Fruit fly (Drosophila melanogaster) whole organism, embryonic: Measurements from ENCODE around the gene CG14131.

ENCODE experiments used
- Atf3 ChIP-seq: fragments of 200-800 bp; sonication (Bioruptor generic); optimal IDR thresholded peaks from 3 replicates; lab custom pipeline; 2016; ENCODE audit warnings: missing biosample characterization, missing genetic modification characterization
- Blimp-1 ChIP-seq: fragments of 200-800 bp; sonication (Bioruptor generic); optimal IDR thresholded peaks from 3 replicates; lab custom pipeline; 2018; ENCODE audit warnings: missing biosample characterization, missing genetic modification characterization, mild to moderate bottlenecking, moderate library complexity, missing genetic modification reagents
- C15 ChIP-seq: fragments of 200-800 bp; sonication (Bioruptor generic); IDR thresholded peaks from 3 replicates; pipeline ENCODE4 v1.3.6; 2022; ENCODE audit warnings: missing biosample characterization, missing genetic modification characterization
- CG10462 ChIP-seq: fragments of 200-800 bp; sonication (Bioruptor generic); optimal IDR thresholded peaks from 2 replicates; lab custom pipeline; 2016; ENCODE audit warnings: missing biosample characterization, missing genetic modification characterization
- CG11456 ChIP-seq: fragments of 200-800 bp; sonication (Bioruptor generic); IDR thresholded peaks from 3 replicates; pipeline ENCODE4 v1.3.6; 2022; ENCODE audit warnings: missing biosample characterization, missing genetic modification characterization
- CG11504 ChIP-seq: fragments of 200-800 bp; sonication (Bioruptor generic); optimal IDR thresholded peaks from 3 replicates; lab custom pipeline; 2019; ENCODE audit warnings: missing biosample characterization, mild to moderate bottlenecking, missing genetic modification characterization, moderate library complexity
- CG12104 ChIP-seq: fragments of 200-800 bp; sonication (Bioruptor generic); optimal IDR thresholded peaks from 3 replicates; lab custom pipeline; 2016; ENCODE audit warnings: missing biosample characterization, missing genetic modification characterization
- CG13123 ChIP-seq: fragments of 200-800 bp; sonication (Bioruptor generic); optimal IDR thresholded peaks from 2 replicates; lab custom pipeline; 2016; ENCODE audit warnings: missing biosample characterization, missing genetic modification characterization
- CG13775 ChIP-seq: fragments of 200-800 bp; sonication (Bioruptor generic); optimal IDR thresholded peaks from 3 replicates; lab custom pipeline; 2017; ENCODE audit warnings: missing biosample characterization, mild to moderate bottlenecking, missing genetic modification characterization
- CG15073 ChIP-seq: fragments of 200-800 bp; sonication (Bioruptor generic); optimal IDR thresholded peaks from 2 replicates; lab custom pipeline; 2016; ENCODE audit warnings: missing biosample characterization, missing genetic modification characterization
- CG16779 ChIP-seq: fragments of 200-800 bp; sonication (Bioruptor generic); IDR thresholded peaks from 2 replicates; pipeline ENCODE4 v1.3.6; 2022; ENCODE audit warnings: missing biosample characterization, missing genetic modification characterization
- CG17568 ChIP-seq: fragments of 200-800 bp; sonication (Bioruptor generic); optimal IDR thresholded peaks from 2 replicates; lab custom pipeline; 2018; ENCODE audit warnings: missing biosample characterization, mild to moderate bottlenecking, missing genetic modification characterization, moderate library complexity
- CG18599 ChIP-seq: fragments of 200-800 bp; sonication (Bioruptor generic); optimal IDR thresholded peaks from 3 replicates; lab custom pipeline; 2017; ENCODE audit warnings: missing biosample characterization, missing genetic modification characterization, mild to moderate bottlenecking, moderate library complexity, missing genetic modification reagents
- CG2678 ChIP-seq: fragments of 200-800 bp; sonication (Bioruptor generic); optimal IDR thresholded peaks from 3 replicates; lab custom pipeline; 2019; ENCODE audit warnings: missing biosample characterization, mild to moderate bottlenecking, missing genetic modification characterization, moderate library complexity
- CG31441 ChIP-seq: fragments of 200-800 bp; sonication (Bioruptor generic); IDR thresholded peaks from 2 replicates; pipeline ENCODE4 v1.3.6; 2022; ENCODE audit warnings: missing biosample characterization, missing genetic modification characterization
- CG3847 ChIP-seq: fragments of 200-800 bp; sonication (Bioruptor generic); IDR thresholded peaks from 2 replicates; pipeline ENCODE4 v1.3.6; 2022; ENCODE audit warnings: missing biosample characterization, missing genetic modification characterization
- CG42726 ChIP-seq: fragments of 200-800 bp; sonication (Bioruptor generic); IDR thresholded peaks from 2 replicates; pipeline ENCODE4 v1.3.6; 2022; ENCODE audit warnings: missing biosample characterization, missing genetic modification characterization; ENCODE audit not compliant: partially characterized antibody
- CG4617 ChIP-seq: fragments of 200-800 bp; sonication (Bioruptor generic); optimal IDR thresholded peaks from 3 replicates; lab custom pipeline; 2016; ENCODE audit warnings: missing biosample characterization, missing genetic modification characterization, borderline replicate concordance
- CG7786 ChIP-seq: fragments of 200-800 bp; sonication (Bioruptor generic); optimal IDR thresholded peaks from 2 replicates; lab custom pipeline; 2016; ENCODE audit warnings: missing biosample characterization, missing genetic modification characterization
- CHES-1-like ChIP-seq: fragments of 200-800 bp; sonication (Bioruptor generic); optimal IDR thresholded peaks from 2 replicates; lab custom pipeline; 2016; ENCODE audit warnings: missing biosample characterization, missing genetic modification characterization
- Chrac-16 ChIP-seq: fragments of 200-800 bp; sonication (Bioruptor generic); optimal IDR thresholded peaks from 3 replicates; lab custom pipeline; 2016; ENCODE audit warnings: missing biosample characterization, missing genetic modification characterization
- HLH54F ChIP-seq: fragments of 200-800 bp; sonication (Bioruptor generic); optimal IDR thresholded peaks from 3 replicates; lab custom pipeline; 2016; ENCODE audit warnings: missing biosample characterization, missing genetic modification characterization
- Hey ChIP-seq: fragments of 200-800 bp; sonication (Bioruptor generic); optimal IDR thresholded peaks from 3 replicates; lab custom pipeline; 2018; ENCODE audit warnings: missing biosample characterization, mild to moderate bottlenecking, missing genetic modification characterization
- Hmx ChIP-seq: fragments of 200-800 bp; sonication (Bioruptor generic); optimal IDR thresholded peaks from 2 replicates; lab custom pipeline; 2016; ENCODE audit warnings: missing biosample characterization, missing genetic modification characterization
- Hr39 ChIP-seq: fragments of >200 bp; optimal IDR thresholded peaks from 2 replicates; lab custom pipeline; 2017
- Hsf ChIP-seq: fragments of 200-800 bp; sonication (Bioruptor generic); optimal IDR thresholded peaks from 3 replicates; lab custom pipeline; 2016; ENCODE audit warnings: missing biosample characterization, missing genetic modification characterization
- NK7.1 ChIP-seq: fragments of 200-800 bp; sonication (Bioruptor generic); optimal IDR thresholded peaks from 3 replicates; lab custom pipeline; 2016; ENCODE audit warnings: missing biosample characterization, missing genetic modification characterization
- Stat92E ChIP-seq, 3 experiments: fragments of >200 bp in 2 of 3; fragments of 200-800 bp in 1 of 3; sonication (Bioruptor generic) in 1 of 3; optimal IDR thresholded peaks; 2 replicates each; lab custom pipeline; 2017 to 2019; ENCODE audit warnings: missing biosample characterization in 3 of 3, missing genetic modification characterization in 3 of 3, mild to moderate bottlenecking in 1 of 3, moderate library complexity in 1 of 3
- bcd ChIP-seq: fragments of 200-800 bp; sonication (Bioruptor generic); optimal IDR thresholded peaks from 2 replicates; lab custom pipeline; 2017; ENCODE audit warnings: missing biosample characterization, mild to moderate bottlenecking, missing genetic modification characterization
- br ChIP-seq: fragments of >200 bp; optimal IDR thresholded peaks from 2 replicates; lab custom pipeline; 2017
- cas ChIP-seq: fragments of 200-800 bp; sonication (Bioruptor generic); IDR thresholded peaks from 2 replicates; pipeline ENCODE4 v1.3.6; 2022; ENCODE audit warnings: missing biosample characterization, missing genetic modification characterization
- crol ChIP-seq: fragments of 200-800 bp; sonication (Bioruptor generic); IDR thresholded peaks from 2 replicates; pipeline ENCODE4 v1.3.6; 2022; ENCODE audit warnings: missing biosample characterization, missing genetic modification characterization
- crp ChIP-seq, 2 experiments: fragments of 200-800 bp; sonication (Bioruptor generic); optimal IDR thresholded peaks; 2 replicates in 1 of 2; 3 replicates in 1 of 2; lab custom pipeline; 2017; ENCODE audit warnings: missing biosample characterization in 2 of 2, missing genetic modification characterization in 2 of 2, mild to moderate bottlenecking in 1 of 2, moderate library complexity in 1 of 2
- dm ChIP-seq: fragments of 200-800 bp; sonication (Bioruptor generic); optimal IDR thresholded peaks from 3 replicates; lab custom pipeline; 2016; ENCODE audit warnings: missing biosample characterization, missing genetic modification characterization
- dpn ChIP-seq, 2 experiments: fragments of 200-800 bp; sonication (Bioruptor generic); optimal IDR thresholded peaks; 3 replicates each; lab custom pipeline; 2016; ENCODE audit warnings: missing biosample characterization in 2 of 2, missing genetic modification characterization in 2 of 2
- gcm ChIP-seq: fragments of 200-800 bp; sonication (Bioruptor generic); optimal IDR thresholded peaks from 2 replicates; lab custom pipeline; 2019; ENCODE audit warnings: missing biosample characterization, mild to moderate bottlenecking, missing genetic modification characterization, moderate library complexity
- gro ChIP-seq: fragments of 200-800 bp; sonication (Bioruptor generic); optimal IDR thresholded peaks from 2 replicates; lab custom pipeline; 2016; ENCODE audit warnings: missing biosample characterization, missing genetic modification characterization
- her ChIP-seq: fragments of 200-800 bp; sonication (Bioruptor generic); optimal IDR thresholded peaks from 2 replicates; lab custom pipeline; 2016; ENCODE audit warnings: missing biosample characterization, missing genetic modification characterization
- hth ChIP-seq: fragments of >200 bp; optimal IDR thresholded peaks from 2 replicates; lab custom pipeline; 2017; ENCODE audit warnings: inconsistent platforms
- odd ChIP-seq: fragments of 200-800 bp; sonication (Bioruptor generic); optimal IDR thresholded peaks from 2 replicates; lab custom pipeline; 2017; ENCODE audit warnings: missing biosample characterization, mild to moderate bottlenecking, missing genetic modification characterization
- pzg ChIP-seq: fragments of 200-800 bp; sonication (Bioruptor generic); optimal IDR thresholded peaks from 3 replicates; lab custom pipeline; 2018; ENCODE audit warnings: missing biosample characterization, mild to moderate bottlenecking, missing genetic modification characterization, moderate library complexity
- ranshi ChIP-seq: fragments of 200-800 bp; sonication (Bioruptor generic); IDR thresholded peaks from 2 replicates; pipeline ENCODE4 v1.3.6; 2022; ENCODE audit warnings: missing biosample characterization, missing genetic modification characterization
- row ChIP-seq: fragments of 200-800 bp; sonication (Bioruptor generic); IDR thresholded peaks from 3 replicates; pipeline ENCODE4 v1.3.6; 2022; ENCODE audit warnings: missing biosample characterization, missing genetic modification characterization
- sisA ChIP-seq: fragments of 200-800 bp; sonication (Bioruptor generic); IDR thresholded peaks from 2 replicates; pipeline ENCODE4 v1.3.6; 2022; ENCODE audit warnings: missing biosample characterization, missing genetic modification characterization
- sqz ChIP-seq: fragments of 200-800 bp; sonication (Bioruptor generic); optimal IDR thresholded peaks from 3 replicates; lab custom pipeline; 2018; ENCODE audit warnings: missing biosample characterization, mild to moderate bottlenecking, missing genetic modification characterization
- tin ChIP-seq: fragments of 200-800 bp; sonication (Bioruptor generic); optimal IDR thresholded peaks from 3 replicates; lab custom pipeline; 2016; ENCODE audit warnings: missing biosample characterization, missing genetic modification characterization
- tna ChIP-seq: fragments of 200-800 bp; sonication (Bioruptor generic); IDR thresholded peaks from 2 replicates; pipeline ENCODE4 v1.3.6; 2022; ENCODE audit warnings: missing biosample characterization, missing genetic modification characterization; ENCODE audit not compliant: partially characterized antibody
- unpg ChIP-seq: fragments of 200-800 bp; sonication (Bioruptor generic); optimal IDR thresholded peaks from 3 replicates; lab custom pipeline; 2018; ENCODE audit warnings: missing biosample characterization, mild to moderate bottlenecking, missing genetic modification characterization, moderate library complexity
- wdn ChIP-seq: fragments of 200-800 bp; sonication (Bioruptor generic); IDR thresholded peaks from 2 replicates; pipeline ENCODE4 v1.3.6; 2022; ENCODE audit warnings: missing biosample characterization, missing genetic modification characterization

The CG14131 gene

DNA sequence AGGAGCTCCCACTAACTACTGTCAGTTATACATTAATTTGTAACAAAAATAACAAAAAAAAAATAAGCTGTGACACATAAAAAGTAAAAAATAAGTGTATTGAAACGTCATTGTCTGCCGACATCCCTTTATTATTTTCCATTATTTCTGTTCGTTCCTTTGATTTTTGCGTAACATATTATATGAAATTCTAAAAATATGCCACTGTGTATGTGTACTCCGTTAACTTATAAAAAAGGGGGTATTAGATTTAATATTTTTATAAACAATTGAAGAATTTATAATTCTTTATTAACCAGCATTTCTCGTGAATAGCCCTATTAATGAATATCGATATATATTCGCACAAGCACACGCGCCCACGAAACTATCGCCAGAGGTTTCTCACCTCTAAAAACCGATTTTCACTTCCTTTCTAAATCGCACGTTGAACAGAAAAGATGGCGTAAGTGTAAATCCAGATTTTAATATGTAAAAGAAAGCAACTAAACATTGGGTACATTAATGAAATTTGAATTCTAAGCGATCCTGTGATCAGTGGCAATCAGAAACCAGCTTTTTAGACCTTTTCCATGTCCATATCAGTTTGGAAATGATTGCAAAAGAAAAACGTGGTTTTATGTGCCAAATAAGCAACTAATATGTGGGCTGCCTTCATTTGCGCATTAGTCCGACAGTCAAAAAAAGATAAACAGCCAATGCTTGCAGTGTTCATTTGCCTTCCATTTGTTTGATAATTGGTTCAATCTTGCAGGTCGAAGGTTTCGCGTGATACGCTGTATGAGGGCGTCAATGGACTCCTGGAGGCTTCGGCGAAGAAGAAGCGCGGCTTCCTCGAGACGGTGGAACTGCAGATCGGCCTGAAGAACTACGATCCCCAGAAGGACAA, 45.8 kb downstream of the CG14131 start, which contains the start of gene RpL10Ab (continued):
- TF ChIP-seq CG15073 (GFP tag; lab: Kevin White, UChicago) (no peak), CG13123 (no peak), CG17568 (GFP tag; lab: Kevin White, UChicago) (peak; percentile 56), Stat92E (GFP tag; optimal IDR thresholded peaks at IDR 0.05; lab: Kevin White, UChicago) (no peak), wdn (GFP tag; lab: Robert Waterston, UW) (peak; percentile 69), Atf3 (peak; percentile 14), br (lab: Kevin White, UChicago) (no peak), CG3847 (GFP tag; lab: Robert Waterston, UW) (peak; percentile 45), Hsf (peak; percentile 46), CG18599 (GFP tag; lab: Kevin White, UChicago) (peak; percentile 68), sqz (peak; percentile 28), bcd (GFP tag; lab: Kevin White, UChicago) (peak; percentile 69), dpn (GFP tag; optimal IDR thresholded peaks at IDR 0.05; lab: Kevin White, UChicago) (peak; percentile 19 to 43), Hmx (GFP tag; lab: Kevin White, UChicago) (no peak), CHES-1-like (GFP tag; lab: Kevin White, UChicago) (peak; percentile 2), CG12104 (GFP tag; lab: Kevin White, UChicago) (peak; percentile 65), Hr39 (lab: Kevin White, UChicago) (no peak), Blimp-1 (GFP tag; lab: Kevin White, UChicago) (peak; percentile 65), CG4617 (GFP tag; lab: Kevin White, UChicago) (no peak), CG10462 (GFP tag; lab: Kevin White, UChicago) (no peak), CG16779 (GFP tag; lab: Robert Waterston, UW) (no peak), ranshi (GFP tag; lab: Robert Waterston, UW) (peak; percentile 74; the same call in 1 of the 2 replicates), tin (GFP tag; lab: Kevin White, UChicago) (peak; percentile 26), cas (GFP tag; lab: Robert Waterston, UW) (peak; percentile 56; the same call in 1 of the 2 replicates), crp (GFP tag; optimal IDR thresholded peaks at IDR 0.05; lab: Kevin White, UChicago) (peak in 1 of 2 experiments; percentile 1), CG42726 (peak; percentile 95), crol (GFP tag; lab: Robert Waterston, UW) (no peak), CG13775 (GFP tag; lab: Kevin White, UChicago) (peak; percentile 79), CG11504 (tag; lab: Kevin White, UChicago) (peak; percentile 83), CG31441 (GFP tag; lab: Robert Waterston, UW) (peak; percentile 80), HLH54F (GFP tag; lab: Kevin White, UChicago) (peak; percentile 32), gcm (GFP tag; lab: Kevin White, UChicago) (peak; percentile 23), tna (GFP tag; lab: Robert Waterston, UW) (peak; percentile 72), dm (GFP tag; lab: Kevin White, UChicago) (peak; percentile 90), CG2678 (peak; percentile 50), Chrac-16 (GFP tag; lab: Kevin White, UChicago) (peak; percentile 3), odd (GFP tag; lab: Kevin White, UChicago) (peak; percentile 37), unpg (peak; percentile 53), sisA (GFP tag; lab: Robert Waterston, UW) (peak; percentile 72), C15 (GFP tag; lab: Robert Waterston, UW) (0 out of 3 replicates have a peak, but pooled peaks have one; percentile 57), her (GFP tag; lab: Kevin White, UChicago) (peak; percentile 54), CG11456 (peak; percentile 89), gro (GFP tag; lab: Kevin White, UChicago) (peak; percentile 26), Hey (tag; lab: Kevin White, UChicago) (peak; percentile 26), row (GFP tag; lab: Robert Waterston, UW) (peak; percentile 84), hth (lab: Kevin White, UChicago) (no peak), NK7.1 (GFP tag; lab: Kevin White, UChicago) (no peak), pzg (GFP tag; lab: Kevin White, UChicago) (peak; percentile 47), CG7786 (GFP tag; lab: Kevin White, UChicago) (no peak)
